Worm (Caenorhabditis elegans): Measurements from ENCODE around the gene lab-2.

DNA sequence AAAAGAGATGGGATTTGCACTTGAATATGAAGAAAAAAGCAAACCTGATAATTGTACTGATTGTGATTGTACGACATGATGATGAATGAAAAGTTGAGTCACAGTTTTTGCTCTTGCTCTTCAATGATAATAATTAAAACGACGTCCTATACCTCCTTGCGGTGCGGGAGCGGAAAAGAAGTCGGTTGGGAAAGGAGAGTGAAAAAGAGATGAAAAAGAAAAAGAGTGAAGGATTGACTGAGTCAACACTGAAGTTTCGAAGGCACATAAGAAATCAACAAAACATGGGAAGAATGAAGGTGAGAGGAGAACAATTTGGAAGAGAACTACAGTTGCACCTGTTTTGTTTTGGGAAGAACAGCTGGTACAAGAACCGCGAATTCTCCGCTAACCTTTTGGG, 10.0 kb downstream of the lab-2 start, which contains the start of gene F56C9.8:
- TF ChIP-seq bed-2 (GFP tag; IDR thresholded peaks at IDR 0.05) (no peak), snpc-4 (GFP tag; optimal IDR thresholded peaks at IDR 0.05) (no peak), snpc-4 (tag; optimal IDR thresholded peaks at IDR 0.05) (no peak), B0336.3 (GFP tag; IDR thresholded peaks at IDR 0.05) (no peak), somi-1 (GFP tag; optimal IDR thresholded peaks at IDR 0.05) (no peak), ets-4 (GFP tag; optimal IDR thresholded peaks at IDR 0.05) (no peak), ama-1 (optimal IDR thresholded peaks at IDR 0.05) (no peak), ama-1 (GFP tag; optimal IDR thresholded peaks at IDR 0.05) (no peak), snpc-3.4 (tag; optimal IDR thresholded peaks at IDR 0.05) (no peak), D2030.7 (GFP tag; IDR thresholded peaks at IDR 0.05) (no peak)
